Fruit fly (Drosophila melanogaster): ENCODE data around the gene TfIIEalpha.

The TfIIEalpha gene

DNA sequence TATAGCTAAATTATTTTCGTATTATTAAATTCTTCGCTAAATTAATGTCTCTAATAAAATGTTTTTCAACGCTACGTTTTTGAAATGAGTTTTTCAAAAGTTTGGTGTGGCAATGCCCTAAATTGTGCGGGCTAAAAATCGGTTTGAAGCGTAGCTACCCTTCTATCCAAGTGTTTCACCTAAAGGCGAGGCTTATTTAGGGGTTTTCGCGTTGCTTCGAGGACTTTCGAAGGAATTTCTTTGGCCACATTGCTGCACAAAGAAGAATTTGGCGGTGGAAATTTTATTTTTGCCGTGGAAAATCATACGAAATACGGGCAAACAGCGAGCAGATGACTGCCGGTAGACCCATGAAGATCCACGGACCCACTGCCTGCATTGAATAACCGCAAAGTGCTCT is at the start of gene TfIIEalpha:
TfIIEalpha (plus strand) TSS at position 245 of the 400 bp plus-strand sequence.
- TF ChIP-seq CTCF (optimal IDR thresholded peaks at IDR 0.05) = peak; percentile 41 to 56
- no peak for TF ChIP-seq CG8478 (optimal IDR thresholded peaks at IDR 0.05)

DNA sequence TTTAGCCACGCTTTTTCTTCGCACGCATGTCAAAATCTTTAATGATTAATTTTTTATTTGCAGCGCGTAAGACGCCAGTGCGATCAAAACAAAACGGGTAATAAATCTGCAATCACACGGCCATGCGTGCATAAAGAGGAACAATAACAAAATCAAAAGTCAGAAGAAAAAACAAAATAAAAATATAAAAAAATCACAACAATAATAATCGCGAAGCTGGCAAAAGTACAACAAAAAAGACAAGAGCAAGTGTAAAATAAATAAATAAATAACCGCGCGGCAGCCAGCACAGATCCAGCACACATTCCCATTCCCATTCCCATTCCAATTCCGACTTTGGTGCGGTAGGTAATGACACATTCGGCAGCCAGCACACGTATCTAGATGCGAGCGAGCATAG is 47.3 kb upstream of the TfIIEalpha start:
- no peak for TF ChIP-seq CTCF (optimal IDR thresholded peaks at IDR 0.05)

DNA sequence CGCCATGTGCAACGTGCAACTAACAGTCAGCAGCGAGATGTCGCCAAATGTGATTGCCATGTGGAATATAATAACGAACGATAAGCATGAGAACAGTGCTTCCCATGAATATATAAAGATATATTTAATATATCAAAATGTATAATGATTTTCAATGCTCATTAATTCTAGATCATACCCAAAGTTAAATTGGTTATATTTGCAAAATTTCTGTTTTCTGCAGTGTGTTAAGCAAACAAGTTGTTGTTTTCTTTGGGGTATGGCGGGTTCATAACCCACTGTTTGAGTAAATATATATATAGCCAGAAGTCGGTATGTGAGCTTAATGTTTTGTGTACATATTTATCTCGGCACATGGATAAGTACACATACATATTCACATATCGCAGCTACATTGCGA is 45.0 kb upstream of the TfIIEalpha start:
- TF ChIP-seq CG8478 (optimal IDR thresholded peaks at IDR 0.05) = no peak
- TF ChIP-seq CTCF (optimal IDR thresholded peaks at IDR 0.05) = no peak

DNA sequence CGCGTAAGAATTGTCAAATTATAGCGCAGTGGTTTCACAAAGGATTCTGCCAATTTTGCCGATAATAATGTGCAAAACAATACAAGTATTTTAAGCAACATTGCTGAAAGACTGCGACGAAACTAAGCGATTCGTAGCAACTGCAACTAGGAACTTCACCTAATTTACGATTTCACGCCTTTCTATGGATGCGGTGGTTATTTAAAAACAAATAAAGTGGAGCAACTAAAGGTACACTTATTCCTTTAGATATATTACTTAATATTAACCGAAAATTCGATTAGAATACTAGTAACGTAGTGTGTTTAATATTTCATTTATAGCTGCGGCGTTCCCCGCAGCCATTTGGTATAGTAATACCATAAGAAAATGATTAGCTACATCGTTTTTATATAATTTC is 35.9 kb upstream of the TfIIEalpha start, which contains the start of gene CG6071:
CG6071 (minus strand) TSS at position 101 of the 400 bp plus-strand sequence.
- TF ChIP-seq CG8478 (optimal IDR thresholded peaks at IDR 0.05) (no peak), CTCF (optimal IDR thresholded peaks at IDR 0.05) (no peak)

DNA sequence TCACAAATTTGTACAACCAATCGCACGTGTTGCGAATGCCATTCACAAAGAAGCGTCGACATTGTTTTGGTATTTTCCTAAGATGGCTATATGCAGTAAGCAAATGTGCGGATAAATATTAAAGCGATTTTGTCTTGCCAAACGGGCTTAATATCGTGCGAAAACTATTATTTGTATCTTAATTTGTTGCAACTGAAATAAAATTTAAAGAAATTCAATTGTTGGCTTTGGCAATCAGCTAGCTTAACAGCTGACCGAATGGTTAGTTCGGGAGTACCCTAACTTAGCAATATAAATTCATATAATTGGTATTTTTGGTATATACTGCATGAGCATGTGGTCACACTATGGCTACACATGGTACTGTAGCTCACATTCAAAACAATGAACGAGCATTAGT is 33.4 kb upstream of the TfIIEalpha start, which contains the start of the genes RIOK1 and Polr3H:
RIOK1 (minus strand) TSS at position 65 of the 400 bp plus-strand sequence.
Polr3H (plus strand) TSS at position 347 of the 400 bp plus-strand sequence.
- TF ChIP-seq CTCF (optimal IDR thresholded peaks at IDR 0.05) (no peak), CG8478 (optimal IDR thresholded peaks at IDR 0.05) (no peak)

DNA sequence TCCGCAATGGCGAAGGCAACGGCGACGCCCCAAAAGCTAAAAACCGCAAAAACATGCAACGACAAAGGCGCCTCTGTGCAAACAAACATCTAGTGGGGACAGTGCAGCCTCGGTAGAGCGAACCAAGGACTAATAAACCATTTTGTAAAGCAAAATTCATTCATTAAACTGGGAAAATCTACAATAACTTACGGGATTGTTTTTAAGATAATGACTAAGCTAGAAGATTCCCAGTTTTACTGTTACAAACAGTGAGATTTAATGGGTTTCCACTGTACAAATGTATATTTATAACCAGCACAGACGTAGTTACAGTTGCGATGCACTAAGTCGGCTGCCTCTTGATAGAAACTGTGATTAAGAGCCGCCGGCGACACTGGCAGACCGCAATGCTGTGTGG is 25.6 kb upstream of the TfIIEalpha start:
- TF ChIP-seq CG8478 (optimal IDR thresholded peaks at IDR 0.05) (no peak), CTCF (optimal IDR thresholded peaks at IDR 0.05) (no peak)

DNA sequence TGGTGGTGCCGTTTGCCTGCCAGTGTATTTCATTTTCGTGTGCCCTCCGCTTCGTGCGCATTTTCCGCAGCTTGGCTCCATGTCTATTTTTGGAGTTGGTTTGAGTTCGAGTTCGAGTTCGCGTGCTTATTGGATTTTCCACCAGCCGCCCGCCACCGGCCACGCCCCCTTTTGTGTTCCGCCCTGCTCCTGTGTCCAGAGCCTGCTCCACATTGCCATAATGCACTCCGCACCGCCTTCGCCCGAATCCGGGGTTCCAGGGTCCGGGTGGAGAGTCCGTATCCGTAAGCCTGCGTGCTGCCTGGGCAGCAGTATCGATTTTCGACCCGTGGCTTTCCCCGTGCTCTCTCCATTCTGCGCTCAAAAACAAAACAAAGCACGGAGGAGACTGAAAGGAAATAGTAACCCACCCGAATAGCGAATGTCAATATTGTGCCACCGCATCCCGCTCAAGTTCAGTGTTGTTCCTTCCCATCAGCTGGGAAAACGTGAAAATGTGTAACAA is 3.5 kb upstream of the TfIIEalpha start:
- TF ChIP-seq CTCF (optimal IDR thresholded peaks at IDR 0.05) (no peak), CG8478 (optimal IDR thresholded peaks at IDR 0.05) (no peak)

DNA sequence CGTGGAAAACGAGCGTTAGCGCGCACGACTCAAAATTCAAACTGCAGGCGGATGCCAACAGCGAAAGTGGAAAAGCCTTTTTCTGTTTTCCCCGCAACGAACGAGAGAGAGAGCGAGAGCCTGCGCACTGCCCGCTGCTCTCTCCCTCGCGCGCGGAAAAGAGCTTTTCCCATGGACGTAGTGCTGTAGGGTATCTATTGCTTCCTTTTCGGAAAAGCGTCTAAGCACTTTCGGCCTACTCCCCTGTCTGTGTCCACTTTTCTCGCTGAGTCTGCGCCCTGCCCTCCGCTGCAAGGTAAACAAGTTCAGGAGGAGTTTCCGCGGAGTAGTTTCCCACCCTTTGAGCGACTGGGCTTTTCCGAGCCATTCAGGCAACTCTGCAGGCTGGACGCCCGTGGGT is 1.5 kb upstream of the TfIIEalpha start, which contains the start of gene CG32085:
CG32085 (minus strand) TSS at position 47 of the 400 bp plus-strand sequence.
- TF ChIP-seq CG8478 (optimal IDR thresholded peaks at IDR 0.05) (no peak), CTCF (optimal IDR thresholded peaks at IDR 0.05) (no peak)

DNA sequence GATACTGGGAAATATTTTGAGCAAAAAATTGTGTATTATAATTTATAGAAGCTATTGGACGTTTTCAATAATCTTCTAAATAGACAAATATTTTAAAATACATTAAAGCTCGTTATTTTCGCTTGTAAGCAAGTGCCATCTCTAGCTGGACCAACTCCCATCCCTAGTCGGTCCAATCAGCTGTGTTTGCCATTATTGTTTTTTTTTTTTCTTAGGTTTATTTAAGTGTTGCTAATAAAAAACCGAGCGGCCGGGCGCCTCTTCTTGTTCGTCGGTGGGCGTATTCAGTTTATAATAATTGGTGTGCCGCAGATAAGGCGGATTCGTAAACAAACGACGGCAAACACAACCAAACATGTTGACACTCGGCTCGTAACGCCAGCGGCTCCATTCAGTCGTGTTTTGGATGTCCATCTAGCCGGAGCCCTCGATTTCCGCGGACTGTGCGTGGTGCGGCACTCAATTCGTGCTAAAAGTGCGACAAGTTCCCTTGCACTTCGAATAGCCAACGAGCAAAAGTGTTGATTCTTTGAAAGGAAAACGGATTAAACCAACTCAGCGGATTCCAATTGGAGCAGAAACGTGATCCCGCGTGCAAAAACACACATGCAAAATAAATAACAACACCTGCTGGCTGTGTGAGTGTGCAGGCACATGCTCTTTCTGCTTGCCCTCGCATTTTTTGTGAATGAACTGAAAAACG is 2.1 kb downstream of the TfIIEalpha start, which contains the start of gene Sugb:
Sugb (plus strand) TSS at position 162 of the 703 bp plus-strand sequence.
- no peak for TF ChIP-seq CG8478 (optimal IDR thresholded peaks at IDR 0.05)
- TF ChIP-seq CTCF (optimal IDR thresholded peaks at IDR 0.05) = no peak

DNA sequence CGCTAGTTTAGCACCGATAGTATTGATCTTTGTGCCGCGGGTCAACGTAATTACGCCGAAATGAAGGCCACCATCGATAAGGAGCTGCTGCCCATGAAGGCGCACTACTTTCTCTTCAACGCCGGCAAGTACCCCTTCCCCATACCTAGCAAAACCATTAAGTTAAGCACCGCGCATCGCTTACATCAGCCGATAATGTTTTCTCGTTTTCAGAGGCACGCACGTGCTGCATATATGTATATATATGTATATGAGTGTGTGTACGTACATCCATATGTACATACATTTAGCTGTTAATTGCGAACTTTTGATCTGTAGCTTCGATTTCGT is 2.6 kb downstream of the TfIIEalpha start:
- TF ChIP-seq CG8478 (optimal IDR thresholded peaks at IDR 0.05) (no peak), CTCF (optimal IDR thresholded peaks at IDR 0.05) (no peak)

DNA sequence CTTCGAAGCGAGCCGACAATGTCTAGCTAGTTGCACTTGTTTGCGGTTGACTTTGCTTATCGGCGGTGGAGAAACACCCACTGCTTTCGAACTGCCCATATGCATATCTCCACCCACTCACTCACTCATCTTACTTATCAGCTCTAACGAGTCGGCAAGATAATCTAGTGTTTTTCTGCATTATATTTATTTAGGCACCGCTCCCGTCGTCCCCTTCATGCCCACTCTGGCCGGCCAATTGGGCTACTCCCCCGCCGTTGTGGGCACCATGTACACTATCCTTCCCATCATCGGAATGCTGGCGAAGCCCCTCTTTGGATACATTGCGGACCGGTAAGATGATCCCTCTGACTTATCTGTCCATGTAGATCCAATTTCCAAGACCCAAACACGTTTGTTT is 4.0 kb downstream of the TfIIEalpha start:
- TF ChIP-seq CTCF (optimal IDR thresholded peaks at IDR 0.05) (no peak), CG8478 (optimal IDR thresholded peaks at IDR 0.05) (no peak)

DNA sequence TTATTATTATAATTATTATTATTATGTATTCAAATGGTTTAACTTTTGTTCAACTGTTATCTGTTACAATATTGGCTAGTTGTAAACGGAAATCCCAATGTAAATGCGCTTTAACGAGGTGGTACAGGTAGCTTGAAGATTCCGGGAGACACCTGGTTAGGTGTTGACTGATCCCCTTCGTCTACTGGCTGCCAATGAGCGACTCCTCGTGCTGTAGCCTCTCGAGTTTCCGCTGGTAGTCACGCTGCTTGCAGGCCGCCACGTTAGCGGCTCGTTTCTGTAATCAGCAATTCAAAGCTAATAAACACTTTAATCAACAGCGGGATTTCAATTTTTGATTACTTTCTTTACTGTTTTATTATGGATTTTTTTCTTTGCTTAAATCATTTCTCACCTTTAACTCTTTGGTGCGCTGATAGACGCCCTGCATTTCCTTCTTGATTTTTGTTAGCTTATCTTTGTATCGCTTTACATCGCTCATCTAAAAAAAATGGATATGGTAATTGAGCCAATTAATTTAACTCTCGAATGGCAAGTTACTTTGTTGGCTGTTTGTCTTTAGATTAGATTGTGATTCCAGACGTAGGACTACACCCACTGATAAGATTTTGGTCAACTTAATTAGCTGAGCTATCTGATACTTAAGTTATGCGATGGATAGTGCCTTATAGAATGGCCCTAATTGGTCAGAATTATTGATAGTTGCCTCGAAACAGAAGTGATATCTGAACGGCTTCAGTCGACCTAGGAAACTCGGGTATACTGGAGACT is 8.2 kb downstream of the TfIIEalpha start:
- TF ChIP-seq CTCF (optimal IDR thresholded peaks at IDR 0.05) (no peak), CG8478 (optimal IDR thresholded peaks at IDR 0.05) (no peak)

DNA sequence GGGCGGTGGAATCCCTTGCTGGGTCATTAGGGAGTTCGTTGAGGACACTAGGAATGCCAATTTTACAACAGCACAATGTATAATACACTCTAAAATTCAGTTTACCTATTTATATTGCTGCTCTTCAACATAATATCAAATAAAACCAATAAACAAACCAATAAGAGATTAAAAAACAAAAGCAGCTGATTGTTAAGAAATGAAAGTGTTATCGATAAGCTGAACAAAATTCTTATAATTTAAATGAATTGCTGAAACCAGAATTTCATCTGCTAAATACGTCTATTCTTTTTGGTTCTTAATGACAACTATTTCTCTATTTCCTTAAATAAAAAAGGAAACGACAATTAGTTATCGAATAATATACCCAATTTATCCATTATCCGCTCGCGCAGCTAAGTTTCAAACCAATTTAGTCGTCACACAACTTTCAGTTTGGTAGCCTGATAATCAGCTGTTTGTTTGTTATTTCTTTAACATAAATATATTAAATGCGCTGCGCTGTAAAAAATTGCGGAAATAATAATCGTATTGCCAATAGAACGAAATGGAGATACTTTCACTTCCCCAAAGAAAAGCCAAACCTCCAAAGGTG is 9.5 kb downstream of the TfIIEalpha start, which contains the start of the genes Pldn and CG14135:
Pldn (minus strand) TSS at position 197 of the 595 bp plus-strand sequence.
CG14135 (plus strand) TSS at position 369 of the 595 bp plus-strand sequence.
- TF ChIP-seq CTCF (optimal IDR thresholded peaks at IDR 0.05) (peak in 1 of 2 experiments; percentile 12), CG8478 (optimal IDR thresholded peaks at IDR 0.05) (no peak)

DNA sequence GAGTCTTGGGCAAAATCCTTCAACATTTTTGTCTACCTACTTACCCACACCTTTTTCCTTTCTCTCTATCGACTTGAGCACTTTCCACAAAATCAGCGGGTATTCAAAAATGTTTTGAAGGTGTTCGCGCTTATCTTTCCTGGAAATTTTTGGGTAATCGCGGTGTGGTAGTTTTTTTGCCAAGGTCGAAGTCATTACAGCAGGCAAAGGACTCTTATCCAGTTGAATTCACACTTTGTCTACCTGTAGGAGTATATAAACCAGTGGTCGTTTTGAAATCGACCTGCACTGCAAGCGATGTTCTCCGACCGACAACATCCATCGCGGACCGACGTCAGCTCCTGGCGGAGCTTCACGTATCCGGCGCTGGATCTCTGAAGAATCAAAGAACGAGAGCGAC is 11.0 kb downstream of the TfIIEalpha start:
- TF ChIP-seq CTCF (optimal IDR thresholded peaks at IDR 0.05) (no peak), CG8478 (optimal IDR thresholded peaks at IDR 0.05) (no peak)

DNA sequence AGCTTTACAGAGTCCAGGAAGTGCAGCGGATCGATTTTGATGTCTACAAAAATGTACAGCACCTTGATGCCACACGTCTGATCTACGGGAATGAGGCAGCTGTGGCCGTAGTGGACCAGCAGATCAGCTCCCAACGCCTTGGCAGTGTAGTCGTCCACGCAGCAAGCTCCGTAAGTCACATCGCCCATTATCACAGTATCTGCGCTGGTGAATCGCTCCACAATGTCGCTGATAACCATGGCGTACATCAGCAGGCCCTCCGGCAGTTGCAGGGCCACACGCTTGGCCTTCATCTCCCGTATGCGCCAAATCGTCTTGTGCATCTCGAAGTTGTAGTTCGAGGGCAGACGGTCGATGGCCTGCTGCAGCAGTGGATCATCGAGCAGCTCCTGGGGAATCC is 13.2 kb downstream of the TfIIEalpha start:
- no peak for TF ChIP-seq CTCF (optimal IDR thresholded peaks at IDR 0.05)
- no peak for TF ChIP-seq CG8478 (optimal IDR thresholded peaks at IDR 0.05)

Data from S2 (cell line).